Worm (Caenorhabditis elegans) whole organism, L1 larva: ENCODE results near the gene ari-2.

Experiments
- C34B4.2 ChIP-seq: sonication (generic microtip); optimal IDR thresholded peaks from 2 replicates; lab custom pipeline; 2017; ENCODE audit warnings: mild to moderate bottlenecking, missing genetic modification characterization, missing compliant biosample characterization
- Y116A8C.19 ChIP-seq: sonication (generic microtip); optimal IDR thresholded peaks from 2 replicates; lab custom pipeline; 2016; ENCODE audit warnings: missing compliant biosample characterization, missing genetic modification characterization, borderline replicate concordance
- aha-1 ChIP-seq: fragments of 150-350 bp; optimal IDR thresholded peaks from 2 replicates; lab custom pipeline; 2014; ENCODE audit warnings: missing biosample characterization, missing genetic modification characterization
- aly-2 ChIP-seq: fragments of 150-350 bp; optimal IDR thresholded peaks from 2 replicates; lab custom pipeline; 2014; ENCODE audit warnings: missing biosample characterization, missing genetic modification characterization
- ama-1 ChIP-seq: fragments of 150-350 bp; optimal IDR thresholded peaks from 2 replicates; lab custom pipeline; 2014
- blmp-1 ChIP-seq: fragments of 150-350 bp; optimal IDR thresholded peaks from 2 replicates; lab custom pipeline; 2014; ENCODE audit warnings: missing biosample characterization, missing genetic modification characterization
- ceh-63 ChIP-seq: fragments of 200-800 bp; sonication (Bioruptor generic); optimal IDR thresholded peaks from 2 replicates; lab custom pipeline; 2018; ENCODE audit warnings: mild to moderate bottlenecking, missing genetic modification characterization, missing compliant biosample characterization
- ceh-8 ChIP-seq: fragments of 200-800 bp; sonication (Bioruptor generic); optimal IDR thresholded peaks from 2 replicates; lab custom pipeline; 2018; ENCODE audit warnings: mild to moderate bottlenecking, missing genetic modification characterization, moderate library complexity, missing compliant biosample characterization
- ceh-90 ChIP-seq: sonication (generic microtip); optimal IDR thresholded peaks from 2 replicates; lab custom pipeline; 2016; ENCODE audit warnings: missing genetic modification characterization, missing compliant biosample characterization
- efl-1 ChIP-seq, 4 experiments: fragments of 150-350 bp; optimal IDR thresholded peaks in 3 of 4; peaks in 1 of 4; 1 replicate in 1 of 4; 2 replicates in 3 of 4; lab custom pipeline; 2014; ENCODE audit warnings: missing biosample characterization in 2 of 4, missing genetic modification characterization in 2 of 4, missing genetic modification reagents in 2 of 4
- efl-3 ChIP-seq: fragments of 200-800 bp; sonication (Bioruptor generic); optimal IDR thresholded peaks from 2 replicates; lab custom pipeline; 2018; ENCODE audit warnings: mild to moderate bottlenecking, missing genetic modification characterization, missing compliant biosample characterization
- elt-2 ChIP-seq: sonication (generic microtip); optimal IDR thresholded peaks from 2 replicates; lab custom pipeline; 2016; ENCODE audit warnings: missing genetic modification characterization, mild to moderate bottlenecking, inconsistent platforms, missing compliant biosample characterization, missing genetic modification reagents
- fkh-8 ChIP-seq: sonication (generic microtip); optimal IDR thresholded peaks from 2 replicates; lab custom pipeline; 2016; ENCODE audit warnings: mild to moderate bottlenecking, missing genetic modification characterization, missing compliant biosample characterization
- grh-1 ChIP-seq: fragments of 200-800 bp; sonication (Bioruptor generic); IDR thresholded peaks from 2 replicates; pipeline ENCODE4 v1.3.6; 2022; ENCODE audit warnings: missing genetic modification reagents, missing genetic modification characterization, missing compliant biosample characterization
- hlh-17 ChIP-seq: fragments of 200-800 bp; sonication (Bioruptor generic); optimal IDR thresholded peaks from 2 replicates; lab custom pipeline; 2018; ENCODE audit warnings: missing genetic modification characterization, mild to moderate bottlenecking, missing compliant biosample characterization, moderate library complexity, borderline replicate concordance
- hpl-2 ChIP-seq: fragments of 150-350 bp; optimal IDR thresholded peaks from 2 replicates; lab custom pipeline; 2014; ENCODE audit warnings: missing biosample characterization, missing genetic modification reagents, missing genetic modification characterization
- irx-1 ChIP-seq: sonication (generic microtip); optimal IDR thresholded peaks from 2 replicates; lab custom pipeline; 2016; ENCODE audit warnings: missing genetic modification characterization, missing compliant biosample characterization
- lin-13 ChIP-seq: fragments of 150-350 bp; optimal IDR thresholded peaks from 2 replicates; lab custom pipeline; 2014; ENCODE audit warnings: missing biosample characterization, missing genetic modification reagents, missing genetic modification characterization
- lin-14 ChIP-seq: fragments of 200-800 bp; sonication (Bioruptor generic); optimal IDR thresholded peaks from 2 replicates; lab custom pipeline; 2018; ENCODE audit warnings: mild to moderate bottlenecking, missing genetic modification characterization, moderate library complexity, missing compliant biosample characterization
- lsy-2 ChIP-seq, 2 experiments: fragments of 150-350 bp; optimal IDR thresholded peaks; 2 replicates each; lab custom pipeline; 2014; ENCODE audit warnings: missing biosample characterization in 2 of 2, missing genetic modification characterization in 2 of 2
- mep-1 ChIP-seq: fragments of 150-350 bp; optimal IDR thresholded peaks from 2 replicates; lab custom pipeline; 2014; ENCODE audit warnings: missing biosample characterization, missing genetic modification characterization
- nhr-11 ChIP-seq: fragments of 150-350 bp; optimal IDR thresholded peaks from 2 replicates; lab custom pipeline; 2014; ENCODE audit warnings: missing biosample characterization, missing genetic modification characterization
- nhr-47 ChIP-seq: sonication (generic microtip); optimal IDR thresholded peaks from 2 replicates; lab custom pipeline; 2016; ENCODE audit warnings: mild to moderate bottlenecking, missing genetic modification characterization, moderate library complexity, missing compliant biosample characterization
- nhr-85 ChIP-seq: sonication (generic microtip); peaks from one replicate; lab custom pipeline; 2016; ENCODE audit warnings: missing genetic modification characterization, inconsistent platforms, missing compliant biosample characterization
- nhr-90 ChIP-seq: sonication (generic microtip); optimal IDR thresholded peaks from 2 replicates; lab custom pipeline; 2016; ENCODE audit warnings: mild to moderate bottlenecking, missing genetic modification characterization, missing compliant biosample characterization; ENCODE audit not compliant: poor library complexity
- pag-3 ChIP-seq: sonication (generic microtip); optimal IDR thresholded peaks from 2 replicates; lab custom pipeline; 2017; ENCODE audit warnings: missing genetic modification characterization, mild to moderate bottlenecking, missing compliant biosample characterization, antibody characterized with exemption, borderline replicate concordance; ENCODE audit not compliant: insufficient read depth
- pqm-1 ChIP-seq: sonication (generic microtip); optimal IDR thresholded peaks from 3 replicates; lab custom pipeline; 2017; ENCODE audit warnings: missing biosample characterization, missing genetic modification characterization
- rnt-1 ChIP-seq: sonication (generic microtip); optimal IDR thresholded peaks from 2 replicates; lab custom pipeline; 2016; ENCODE audit warnings: mild to moderate bottlenecking, missing genetic modification characterization, moderate library complexity, missing compliant biosample characterization
- skn-1 ChIP-seq: fragments of 150-350 bp; optimal IDR thresholded peaks from 2 replicates; lab custom pipeline; 2014; ENCODE audit warnings: missing biosample characterization, missing genetic modification characterization
- snu-23 ChIP-seq: sonication (generic microtip); optimal IDR thresholded peaks from 2 replicates; lab custom pipeline; 2016; ENCODE audit warnings: missing genetic modification characterization, missing compliant biosample characterization
- sup-37 ChIP-seq: fragments of 200-800 bp; sonication (Bioruptor generic); optimal IDR thresholded peaks from 2 replicates; lab custom pipeline; 2018; ENCODE audit warnings: mild to moderate bottlenecking, missing genetic modification characterization, missing compliant biosample characterization
- swsn-7 ChIP-seq: sonication (generic microtip); optimal IDR thresholded peaks from 2 replicates; lab custom pipeline; 2016; ENCODE audit warnings: missing genetic modification characterization, missing compliant biosample characterization
- unc-130 ChIP-seq: fragments of 150-350 bp; optimal IDR thresholded peaks from 2 replicates; lab custom pipeline; 2017; ENCODE audit warnings: missing biosample characterization, missing genetic modification characterization, inconsistent platforms
- unc-86 ChIP-seq: sonication (generic microtip); optimal IDR thresholded peaks from 2 replicates; lab custom pipeline; 2016; ENCODE audit warnings: missing genetic modification characterization, missing compliant biosample characterization
- zag-1 ChIP-seq: fragments of 150-350 bp; optimal IDR thresholded peaks from 2 replicates; lab custom pipeline; 2014; ENCODE audit warnings: missing biosample characterization, missing genetic modification characterization
- ztf-11 ChIP-seq, 2 experiments: sonication (generic microtip); optimal IDR thresholded peaks; 2 replicates each; lab custom pipeline; 2016 to 2017; ENCODE audit warnings: missing genetic modification characterization in 2 of 2, missing biosample characterization in 1 of 2, missing compliant biosample characterization in 1 of 2

ari-2 gene

ce11 chrIV:5550676-5551184 is at the start of gene ari-2:
TSS of gene ari-2 (plus strand) at chrIV:5551134.
- TF ChIP-seq pqm-1 (tag; lab: Kevin White, UChicago): no peak
- no peak for TF ChIP-seq hpl-2 (GFP tag; lab: Kevin White, UChicago)
- TF ChIP-seq lin-14: peak; percentile 63
- TF ChIP-seq snu-23 (GFP tag; lab: Kevin White, UChicago): peak; percentile 4
- no peak for TF ChIP-seq C34B4.2
- no peak for TF ChIP-seq unc-86 (tag; lab: Kevin White, UChicago)
- peak; percentile 44 for TF ChIP-seq mep-1 (tag; lab: Kevin White, UChicago)
- peak; percentile 5 for TF ChIP-seq blmp-1 (tag; lab: Kevin White, UChicago)
- peak; percentile 55 for TF ChIP-seq fkh-8
- TF ChIP-seq nhr-90 (tag; lab: Kevin White, UChicago): no peak
- TF ChIP-seq efl-1 (optimal IDR thresholded peaks at IDR 0.05; lab: Kevin White, UChicago): peak in 1 of 2 experiments; percentile 8
- no peak for TF ChIP-seq efl-1 (GFP tag; optimal IDR thresholded peaks at IDR 0.05 in 1 of 2; lab: Kevin White, UChicago)
- peak; percentile 44 for TF ChIP-seq nhr-85
- peak in 1 of 2 experiments; percentile 31 for TF ChIP-seq lsy-2 (tag; optimal IDR thresholded peaks at IDR 0.05; lab: Kevin White, UChicago)
- no peak for TF ChIP-seq nhr-47 (tag; lab: Kevin White, UChicago)

- no peak for TF ChIP-seq irx-1
- no peak for TF ChIP-seq ceh-8 (GFP tag; lab: Kevin White, UChicago)
- no peak for TF ChIP-seq unc-86 (tag; lab: Kevin White, UChicago)
- TF ChIP-seq nhr-90 (tag; lab: Kevin White, UChicago): no peak
- no peak for TF ChIP-seq sup-37 (GFP tag; lab: Kevin White, UChicago)
These were observed 49.5 kb upstream of the ari-2 start for ce11 chrIV:5501414-5501813.

- TF ChIP-seq nhr-11 (tag; lab: Kevin White, UChicago) (no peak), unc-86 (tag; lab: Kevin White, UChicago) (no peak), lin-13 (no peak), zag-1 (no peak), ceh-90 (tag; lab: Kevin White, UChicago) (no peak), fkh-8 (no peak), efl-3 (GFP tag; lab: Kevin White, UChicago) (no peak)
These were observed 48.3 kb upstream of the ari-2 start for ce11 chrIV:5502610-5503009.

ce11 chrIV:5506642-5507041 is 44.3 kb upstream of the ari-2 start:
- TF ChIP-seq grh-1 (GFP tag; lab: Robert Waterston, UW): no peak
- peak; percentile 50 for TF ChIP-seq lin-14
- no peak for TF ChIP-seq skn-1 (tag; lab: Kevin White, UChicago)
- TF ChIP-seq ceh-63 (GFP tag; lab: Kevin White, UChicago): no peak
- no peak for TF ChIP-seq hlh-17
- no peak for TF ChIP-seq Y116A8C.19 (tag; lab: Kevin White, UChicago)

- TF ChIP-seq nhr-11 (tag; lab: Kevin White, UChicago) (no peak), lin-14 (peak; percentile 59), ceh-90 (tag; lab: Kevin White, UChicago) (no peak), irx-1 (no peak), efl-3 (GFP tag; lab: Kevin White, UChicago) (no peak), nhr-90 (tag; lab: Kevin White, UChicago) (no peak), rnt-1 (peak; percentile 56), ama-1 (lab: Kevin White, UChicago) (no peak), elt-2 (tag; lab: Kevin White, UChicago) (no peak), lsy-2 (tag; optimal IDR thresholded peaks at IDR 0.05; lab: Kevin White, UChicago) (peak in 1 of 2 experiments; percentile 1), aha-1 (tag; lab: Kevin White, UChicago) (no peak), aly-2 (tag; lab: Kevin White, UChicago) (no peak), swsn-7 (no peak), ceh-8 (GFP tag; lab: Kevin White, UChicago) (no peak), ztf-11 (tag; optimal IDR thresholded peaks at IDR 0.05; lab: Kevin White, UChicago) (no peak), unc-130 (tag; lab: Kevin White, UChicago) (peak; percentile 2), Y116A8C.19 (tag; lab: Kevin White, UChicago) (no peak), fkh-8 (no peak), pag-3 (no peak), efl-1 (optimal IDR thresholded peaks at IDR 0.05; lab: Kevin White, UChicago) (no peak), efl-1 (GFP tag; optimal IDR thresholded peaks at IDR 0.05 in 1 of 2; lab: Kevin White, UChicago) (no peak)
These were observed 43.2 kb upstream of the ari-2 start for ce11 chrIV:5507754-5508153.
